Worm (Caenorhabditis elegans): ENCODE measurements around the gene col-84.

col-84 gene

DNA sequence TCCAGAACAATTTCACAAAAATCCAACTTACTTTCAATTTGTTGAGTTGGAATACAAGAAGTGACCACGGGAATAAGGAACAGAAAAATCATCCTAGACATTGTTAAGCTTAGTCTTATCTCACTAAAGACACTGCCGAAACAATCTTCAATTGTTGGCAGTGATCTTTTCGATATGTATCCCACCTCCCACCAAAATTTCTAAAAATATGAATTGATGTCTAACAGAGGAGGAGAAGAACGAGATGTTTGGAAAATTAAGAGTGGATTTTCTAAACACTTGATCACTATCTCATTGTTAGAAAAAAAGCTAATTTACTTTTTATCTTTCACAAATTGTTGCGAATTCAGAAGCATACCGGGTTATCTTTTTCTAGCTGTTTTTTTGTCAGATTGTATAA lies 35.9 kb upstream of the col-84 start, which contains the start of gene clec-144:
Gene clec-144, minus strand, starts transcription at position 101 of the 400 bp plus-strand sequence.
- TF ChIP-seq elt-3 (tag; optimal IDR thresholded peaks at IDR 0.05) = no peak
- no peak for TF ChIP-seq tbx-2 (tag; optimal IDR thresholded peaks at IDR 0.05)
- TF ChIP-seq sea-2 (GFP tag; optimal IDR thresholded peaks at IDR 0.05) = no peak
- no peak for TF ChIP-seq nhr-25 (tag; optimal IDR thresholded peaks at IDR 0.05)
- no peak for TF ChIP-seq ZK546.5 (tag; optimal IDR thresholded peaks at IDR 0.05)
- TF ChIP-seq elt-2 (tag; optimal IDR thresholded peaks at IDR 0.05) = no peak
- TF ChIP-seq aly-2 (tag; optimal IDR thresholded peaks at IDR 0.05) = no peak
- no peak for TF ChIP-seq nfya-1 (tag; optimal IDR thresholded peaks at IDR 0.05; ENCODE audit: insufficient read depth)
- TF ChIP-seq ceh-82 (tag; optimal IDR thresholded peaks at IDR 0.05) = no peak
- no peak for TF ChIP-seq nhr-28 (tag; optimal IDR thresholded peaks at IDR 0.05)
- TF ChIP-seq hmg-11 (tag; optimal IDR thresholded peaks at IDR 0.05) = no peak
- no peak for TF ChIP-seq skn-1 (tag; optimal IDR thresholded peaks at IDR 0.05)

DNA sequence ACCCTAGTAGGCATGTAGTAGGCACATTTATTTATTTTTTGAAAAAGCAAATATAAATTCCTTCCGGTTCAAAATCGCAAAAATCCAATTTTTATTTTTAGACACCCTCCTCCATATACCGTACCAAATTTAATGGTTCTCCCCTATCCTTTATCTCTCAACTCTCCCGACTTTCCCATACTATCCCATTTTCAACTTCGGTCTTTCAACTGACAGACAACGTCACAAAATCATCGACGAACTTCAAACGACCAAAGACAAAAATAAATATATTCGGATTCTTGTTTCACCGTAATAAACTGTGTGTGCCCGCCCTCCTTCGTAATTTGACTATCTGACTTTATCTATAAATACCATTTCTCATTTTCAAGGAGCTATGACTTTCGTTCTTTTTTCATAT lies 33.1 kb upstream of the col-84 start, which contains the start of gene T27D12.6:
Gene T27D12.6, plus strand, starts transcription at position 301 of the 400 bp plus-strand sequence.
- TF ChIP-seq egl-27 (tag; optimal IDR thresholded peaks at IDR 0.05) (no peak), nhr-11 (tag; optimal IDR thresholded peaks at IDR 0.05) (no peak), ceh-82 (tag; optimal IDR thresholded peaks at IDR 0.05) (no peak), nhr-28 (tag; optimal IDR thresholded peaks at IDR 0.05) (no peak), eor-1 (tag; optimal IDR thresholded peaks at IDR 0.05) (no peak), elt-1 (tag; optimal IDR thresholded peaks at IDR 0.05) (no peak), nhr-23 (tag; optimal IDR thresholded peaks at IDR 0.05) (no peak), nhr-25 (tag; optimal IDR thresholded peaks at IDR 0.05) (no peak), egl-5 (tag; optimal IDR thresholded peaks at IDR 0.05) (no peak), lin-39 (tag; optimal IDR thresholded peaks at IDR 0.05) (no peak)

DNA sequence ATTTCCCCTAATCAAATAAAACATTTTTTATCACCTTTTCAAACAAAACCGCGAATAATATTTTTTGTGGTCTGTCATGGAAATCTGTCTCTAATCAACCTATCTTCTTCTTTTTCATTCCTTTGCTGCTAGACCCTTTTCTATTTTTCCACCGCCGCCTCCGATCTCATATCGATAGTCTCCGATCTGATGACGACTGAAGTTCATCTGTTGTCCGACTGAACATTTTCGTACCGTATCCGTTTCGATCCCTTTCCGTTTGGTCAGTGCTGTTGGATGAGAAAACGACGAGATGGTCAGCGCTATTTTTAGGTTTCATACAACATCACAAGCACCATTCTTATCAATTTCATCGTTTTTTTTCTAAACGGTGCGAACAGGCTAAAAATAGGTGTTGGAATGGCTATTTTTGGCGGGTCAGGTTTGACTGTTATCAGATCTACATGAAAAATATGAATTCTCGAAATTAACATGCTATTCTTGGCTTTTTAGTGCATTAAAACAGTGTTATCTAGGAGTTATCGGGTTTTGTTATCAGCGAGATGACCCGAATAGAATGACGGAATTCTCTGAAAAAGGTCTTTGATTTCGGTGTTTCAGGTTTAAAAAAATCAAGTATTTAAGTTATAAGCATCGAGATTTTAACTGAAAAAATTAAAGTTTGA lies 31.6 kb upstream of the col-84 start:
- TF ChIP-seq nhr-76 (tag; optimal IDR thresholded peaks at IDR 0.05) (peak; percentile 37), fkh-10 (GFP tag; optimal IDR thresholded peaks at IDR 0.05) (no peak), fkh-2 (tag; optimal IDR thresholded peaks at IDR 0.05) (no peak), elt-2 (tag; optimal IDR thresholded peaks at IDR 0.05) (peak; percentile 69), nhr-43 (tag; optimal IDR thresholded peaks at IDR 0.05; ENCODE audit: poor library complexity, severe bottlenecking) (peak; percentile 91), nhr-237 (tag; optimal IDR thresholded peaks at IDR 0.05) (no peak), hmg-11 (tag; optimal IDR thresholded peaks at IDR 0.05) (no peak), pqm-1 (tag; optimal IDR thresholded peaks at IDR 0.05) (peak; percentile 1), nhr-23 (tag; optimal IDR thresholded peaks at IDR 0.05) (peak; percentile 63), elt-3 (tag; optimal IDR thresholded peaks at IDR 0.05) (peak in 1 of 3 experiments; percentile 46), R02D3.7 (tag; optimal IDR thresholded peaks at IDR 0.05) (no peak), snpc-4 (tag; optimal IDR thresholded peaks at IDR 0.05) (no peak)

DNA sequence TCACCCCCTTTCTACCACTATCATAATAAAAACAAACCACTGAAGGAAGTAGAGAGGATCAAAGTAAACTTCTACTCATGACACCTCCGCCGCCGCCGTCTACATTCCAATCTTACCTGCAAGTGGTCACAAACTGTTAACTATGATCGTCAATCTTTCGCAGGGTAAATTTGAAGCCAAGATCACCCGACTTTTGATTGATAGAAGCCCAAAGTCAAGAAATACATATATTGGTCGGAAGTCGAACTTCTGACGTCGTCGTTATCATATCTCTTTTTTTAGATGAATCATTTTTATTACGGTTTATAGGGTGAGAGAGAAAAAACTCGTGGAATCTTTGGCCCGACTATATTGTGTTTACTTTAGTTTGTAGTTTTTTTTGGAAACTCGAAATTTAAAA lies 30.0 kb upstream of the col-84 start:
- TF ChIP-seq nhr-67 (tag; optimal IDR thresholded peaks at IDR 0.05) = no peak
- TF ChIP-seq egl-5 (tag; optimal IDR thresholded peaks at IDR 0.05) = no peak
- no peak for TF ChIP-seq hmg-11 (tag; optimal IDR thresholded peaks at IDR 0.05)
- no peak for TF ChIP-seq fkh-10 (GFP tag; optimal IDR thresholded peaks at IDR 0.05)
- TF ChIP-seq skn-1 (tag; optimal IDR thresholded peaks at IDR 0.05) = no peak
- TF ChIP-seq nfya-1 (tag; optimal IDR thresholded peaks at IDR 0.05; ENCODE audit: insufficient read depth) = no peak
- no peak for TF ChIP-seq fkh-2 (tag; optimal IDR thresholded peaks at IDR 0.05)
- TF ChIP-seq unc-62 (GFP tag; optimal IDR thresholded peaks at IDR 0.05) = no peak
- TF ChIP-seq snpc-4 (tag; optimal IDR thresholded peaks at IDR 0.05) = no peak
- no peak for TF ChIP-seq ceh-82 (tag; optimal IDR thresholded peaks at IDR 0.05)
- TF ChIP-seq ceh-16 (tag; optimal IDR thresholded peaks at IDR 0.05) = no peak
- TF ChIP-seq ztf-4 (tag; optimal IDR thresholded peaks at IDR 0.05) = no peak
- TF ChIP-seq elt-2 (tag; optimal IDR thresholded peaks at IDR 0.05) = no peak
- TF ChIP-seq nhr-237 (tag; optimal IDR thresholded peaks at IDR 0.05) = no peak
- TF ChIP-seq tbx-2 (tag; optimal IDR thresholded peaks at IDR 0.05) = no peak
- no peak for TF ChIP-seq zag-1 (tag; optimal IDR thresholded peaks at IDR 0.05)
- TF ChIP-seq fos-1 (tag; optimal IDR thresholded peaks at IDR 0.05) = no peak
- no peak for TF ChIP-seq lin-15B (tag; optimal IDR thresholded peaks at IDR 0.05)
- TF ChIP-seq nhr-28 (tag; optimal IDR thresholded peaks at IDR 0.05) = no peak
- TF ChIP-seq nhr-25 (tag; optimal IDR thresholded peaks at IDR 0.05) = peak; percentile 36
- no peak for TF ChIP-seq ZK546.5 (tag; optimal IDR thresholded peaks at IDR 0.05)
- TF ChIP-seq nhr-77 (tag; optimal IDR thresholded peaks at IDR 0.05) = no peak
- no peak for TF ChIP-seq nhr-11 (tag; optimal IDR thresholded peaks at IDR 0.05)
- TF ChIP-seq pqm-1 (tag; optimal IDR thresholded peaks at IDR 0.05) = no peak
- no peak for TF ChIP-seq sea-2 (GFP tag; optimal IDR thresholded peaks at IDR 0.05)
- TF ChIP-seq lin-39 (tag; optimal IDR thresholded peaks at IDR 0.05) = no peak
- no peak for TF ChIP-seq nhr-12 (tag; optimal IDR thresholded peaks at IDR 0.05)
- peak; percentile 39 for TF ChIP-seq nhr-23 (tag; optimal IDR thresholded peaks at IDR 0.05)
- TF ChIP-seq ceh-28 (tag; optimal IDR thresholded peaks at IDR 0.05) = no peak
- no peak for TF ChIP-seq lsy-12 (tag; optimal IDR thresholded peaks at IDR 0.05)
- peak; percentile 92 for TF ChIP-seq nhr-43 (tag; optimal IDR thresholded peaks at IDR 0.05; ENCODE audit: poor library complexity, severe bottlenecking)
- TF ChIP-seq jun-1 (tag; optimal IDR thresholded peaks at IDR 0.05) = no peak
- TF ChIP-seq daf-12 (tag; optimal IDR thresholded peaks at IDR 0.05) = no peak
- TF ChIP-seq ztf-11 (tag; optimal IDR thresholded peaks at IDR 0.05) = no peak
- TF ChIP-seq unc-39 (tag; optimal IDR thresholded peaks at IDR 0.05) = no peak
- TF ChIP-seq nhr-76 (tag; optimal IDR thresholded peaks at IDR 0.05) = peak; percentile 30
- peak in 1 of 3 experiments; percentile 73 for TF ChIP-seq elt-3 (tag; optimal IDR thresholded peaks at IDR 0.05)
- no peak for TF ChIP-seq egl-27 (tag; optimal IDR thresholded peaks at IDR 0.05)
